ENCODE assay signal across 7 worm cellular contexts in the genomic region with DNA sequence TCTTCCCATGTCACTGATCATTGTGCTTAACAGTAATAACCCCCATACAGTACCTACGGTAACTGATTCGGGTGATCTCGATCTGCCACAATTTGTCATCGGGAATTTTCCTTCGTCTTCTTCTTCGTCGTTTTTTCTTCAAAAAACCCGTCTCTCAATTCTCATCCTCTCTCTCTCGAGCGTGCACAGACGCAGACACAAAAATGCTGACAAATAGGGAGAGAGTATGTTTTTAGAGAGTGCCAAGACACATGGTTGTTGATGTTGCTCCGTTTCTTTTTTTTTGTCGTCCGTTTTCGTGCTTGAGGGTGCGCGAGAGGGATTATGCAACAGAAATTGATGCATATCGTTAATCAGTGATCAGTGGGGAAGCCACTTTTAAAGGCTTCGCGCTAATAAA.
A peak's percentile ranks its signal among the peaks of the same experiment; 100 is the strongest.
TF ChIP-seq lines count a peak whose summit lies in the region.

No protein-coding gene starts in this region.

TF ChIP-seq in whole organism, L1 larva, 84 proteins besides CTCF, POLR2A, EP300 and RAD21 (continues in another document):
- TF ChIP-seq tbx-2 (tag; optimal IDR thresholded peaks at IDR 0.05; lab: Kevin White, UChicago) (peak; percentile 32), zag-1 (tag; optimal IDR thresholded peaks at IDR 0.05; lab: Kevin White, UChicago) (no peak), fkh-8 (tag; optimal IDR thresholded peaks at IDR 0.05; lab: Kevin White, UChicago) (peak; percentile 73), nhr-90 (tag; optimal IDR thresholded peaks at IDR 0.05; lab: Kevin White, UChicago; ENCODE audit: poor library complexity) (peak; percentile 29), lsy-2 (tag; optimal IDR thresholded peaks at IDR 0.05; lab: Kevin White, UChicago) (peak; percentile 63 to 89), jun-1 (tag; optimal IDR thresholded peaks at IDR 0.05; lab: Kevin White, UChicago) (peak; percentile 11), nhr-47 (tag; optimal IDR thresholded peaks at IDR 0.05; lab: Kevin White, UChicago) (peak; percentile 62), nhr-20 (tag; optimal IDR thresholded peaks at IDR 0.05; lab: Kevin White, UChicago) (peak; percentile 72), sox-4 (tag; optimal IDR thresholded peaks at IDR 0.05; lab: Kevin White, UChicago) (no peak), zip-4 (GFP tag; optimal IDR thresholded peaks at IDR 0.05; lab: Kevin White, UChicago) (no peak), Y116A8C.19 (tag; optimal IDR thresholded peaks at IDR 0.05; lab: Kevin White, UChicago; ENCODE audit: borderline replicate concordance) (no peak), snu-23 (GFP tag; optimal IDR thresholded peaks at IDR 0.05; lab: Kevin White, UChicago) (peak; percentile 80)

TF ChIP-seq in whole organism, L2 larva, 48 proteins besides CTCF, POLR2A, EP300 and RAD21 (continues in another document):
- TF ChIP-seq unc-55 (GFP tag; optimal IDR thresholded peaks at IDR 0.05; lab: Kevin White, UChicago) (peak; percentile 92), ZK546.5 (tag; optimal IDR thresholded peaks at IDR 0.05; lab: Kevin White, UChicago) (no peak), ceh-16 (tag; optimal IDR thresholded peaks at IDR 0.05; lab: Kevin White, UChicago) (no peak), mdl-1 (tag; optimal IDR thresholded peaks at IDR 0.05; lab: Kevin White, UChicago) (peak; percentile 73 to 76), sma-3 (GFP tag; optimal IDR thresholded peaks at IDR 0.05; lab: Kevin White, UChicago) (peak; percentile 46), sem-4 (tag; optimal IDR thresholded peaks at IDR 0.05; lab: Kevin White, UChicago) (peak; percentile 6), peb-1 (tag; optimal IDR thresholded peaks at IDR 0.05; lab: Kevin White, UChicago) (no peak), gmeb-1 (tag; optimal IDR thresholded peaks at IDR 0.05; lab: Kevin White, UChicago) (peak; percentile 22), nhr-10 (tag; optimal IDR thresholded peaks at IDR 0.05; lab: Kevin White, UChicago) (no peak), skn-1 (tag; optimal IDR thresholded peaks at IDR 0.05; lab: Kevin White, UChicago) (peak; percentile 100), lin-39 (tag; optimal IDR thresholded peaks at IDR 0.05; lab: Kevin White, UChicago) (no peak), lsy-2 (tag; optimal IDR thresholded peaks at IDR 0.05; lab: Kevin White, UChicago) (peak; percentile 36 to 78), crh-2 (tag; optimal IDR thresholded peaks at IDR 0.05; lab: Kevin White, UChicago) (peak; percentile 74)

TF ChIP-seq in whole organism, L3 larva, 47 proteins besides CTCF, POLR2A, EP300 and RAD21 (continues in another document):
- TF ChIP-seq nhr-237 (tag; optimal IDR thresholded peaks at IDR 0.05; lab: Kevin White, UChicago) (no peak), lin-15B (tag; optimal IDR thresholded peaks at IDR 0.05; lab: Kevin White, UChicago) (peak; percentile 48), egl-27 (tag; optimal IDR thresholded peaks at IDR 0.05; lab: Kevin White, UChicago) (no peak), ztf-4 (tag; optimal IDR thresholded peaks at IDR 0.05; lab: Kevin White, UChicago) (no peak), ztf-11 (tag; optimal IDR thresholded peaks at IDR 0.05; lab: Kevin White, UChicago) (no peak), pha-4 (tag; optimal IDR thresholded peaks at IDR 0.05; lab: Kevin White, UChicago) (peak; percentile 86), snpc-4 (tag; optimal IDR thresholded peaks at IDR 0.05; lab: Kevin White, UChicago) (peak; percentile 38), ceh-28 (tag; optimal IDR thresholded peaks at IDR 0.05; lab: Kevin White, UChicago) (no peak), daf-12 (tag; optimal IDR thresholded peaks at IDR 0.05; lab: Kevin White, UChicago) (no peak), nhr-76 (tag; optimal IDR thresholded peaks at IDR 0.05; lab: Kevin White, UChicago) (no peak), lsy-12 (tag; optimal IDR thresholded peaks at IDR 0.05; lab: Kevin White, UChicago) (peak; percentile 11), nhr-11 (tag; optimal IDR thresholded peaks at IDR 0.05; lab: Kevin White, UChicago) (no peak), ceh-16 (tag; optimal IDR thresholded peaks at IDR 0.05; lab: Kevin White, UChicago) (no peak)

TF ChIP-seq in whole organism, L4 larva, 104 proteins besides CTCF, POLR2A, EP300 and RAD21 (continues in another document):
- peak; percentile 37 for TF ChIP-seq aha-1 (tag; lab: Kevin White, UChicago)
- TF ChIP-seq dmd-6 (GFP tag; IDR thresholded peaks at IDR 0.05; lab: Robert Waterston, UW), result peak; percentile 53
- no peak for TF ChIP-seq ceh-28 (tag; optimal IDR thresholded peaks at IDR 0.05; lab: Kevin White, UChicago)
- peak; percentile 82 for TF ChIP-seq dve-1 (tag; optimal IDR thresholded peaks at IDR 0.05; lab: Kevin White, UChicago; ENCODE audit: insufficient read depth)
- no peak for TF ChIP-seq mdt-29 (GFP tag; IDR thresholded peaks at IDR 0.05; lab: Robert Waterston, UW)
- TF ChIP-seq mep-1 (tag; optimal IDR thresholded peaks at IDR 0.05; lab: Kevin White, UChicago), result peak; percentile 80
- peak; percentile 90 for TF ChIP-seq nhr-28 (tag; optimal IDR thresholded peaks at IDR 0.05; lab: Kevin White, UChicago)
- TF ChIP-seq duxl-1 (tag; optimal IDR thresholded peaks at IDR 0.05; lab: Kevin White, UChicago; ENCODE audit: poor library complexity), result peak; percentile 18
- TF ChIP-seq spr-3 (GFP tag; optimal IDR thresholded peaks at IDR 0.05; lab: Kevin White, UChicago), result no peak
- TF ChIP-seq unc-39 (tag; optimal IDR thresholded peaks at IDR 0.05; lab: Kevin White, UChicago), result no peak
- no peak for TF ChIP-seq nhr-237 (tag; optimal IDR thresholded peaks at IDR 0.05; lab: Kevin White, UChicago)
- TF ChIP-seq madf-9 (GFP tag; conservative IDR thresholded peaks at IDR 0.05; lab: Robert Waterston, UW), result no peak
- TF ChIP-seq zip-11 (GFP tag; IDR thresholded peaks at IDR 0.05; lab: Robert Waterston, UW), result no peak

TF ChIP-seq in whole organism, late embryonic, 69 proteins besides CTCF, POLR2A, EP300 and RAD21:
- TF ChIP-seq nfya-1 (tag; optimal IDR thresholded peaks at IDR 0.05; lab: Kevin White, UChicago) (peak; percentile 59), T23F11.4 (GFP tag; optimal IDR thresholded peaks at IDR 0.05; lab: Kevin White, UChicago) (no peak), zip-5 (tag; optimal IDR thresholded peaks at IDR 0.05; lab: Kevin White, UChicago) (no peak), dve-1 (tag; optimal IDR thresholded peaks at IDR 0.05; lab: Kevin White, UChicago) (peak; percentile 63), ceh-18 (tag; optimal IDR thresholded peaks at IDR 0.05; lab: Kevin White, UChicago) (peak; percentile 22), tbx-2 (tag; optimal IDR thresholded peaks at IDR 0.05; lab: Kevin White, UChicago) (peak; percentile 35), ceh-2 (tag; optimal IDR thresholded peaks at IDR 0.05; lab: Kevin White, UChicago) (no peak), unc-42 (tag; optimal IDR thresholded peaks at IDR 0.05; lab: Kevin White, UChicago) (peak; percentile 35)
TF ChIP-seq in whole organism, late embryonic: peak in this region for 5.

TF ChIP-seq in whole organism, mixed stage, embryonic, 35 proteins besides CTCF, POLR2A, EP300 and RAD21:
- no peak for TF ChIP-seq unc-39 (tag; optimal IDR thresholded peaks at IDR 0.05; lab: Kevin White, UChicago)
- peak; percentile 21 for TF ChIP-seq pha-4 (tag; optimal IDR thresholded peaks at IDR 0.05; lab: Kevin White, UChicago)
- TF ChIP-seq nhr-237 (tag; optimal IDR thresholded peaks at IDR 0.05; lab: Kevin White, UChicago), result peak; percentile 68
- TF ChIP-seq unc-62 (GFP tag; optimal IDR thresholded peaks at IDR 0.05; lab: Kevin White, UChicago), result peak; percentile 70
- no peak for TF ChIP-seq nhr-12 (tag; optimal IDR thresholded peaks at IDR 0.05; lab: Kevin White, UChicago)
TF ChIP-seq in whole organism, mixed stage, embryonic: peak in this region for 3.

TF ChIP-seq in whole organism, young adult, 124 proteins besides CTCF, POLR2A, EP300 and RAD21 (continues in another document):
- TF ChIP-seq nfyb-1 (GFP tag; IDR thresholded peaks at IDR 0.05; lab: Robert Waterston, UW) (no peak), lir-1 (GFP tag; conservative IDR thresholded peaks at IDR 0.05; lab: Robert Waterston, UW) (no peak), cebp-1 (GFP tag; IDR thresholded peaks at IDR 0.05; lab: Robert Waterston, UW) (no peak), cebp-1 (tag; optimal IDR thresholded peaks at IDR 0.05; lab: Kevin White, UChicago) (peak; percentile 36), Y53F4B.3 (GFP tag; IDR thresholded peaks at IDR 0.05; lab: Robert Waterston, UW) (no peak), zfh-2 (GFP tag; conservative IDR thresholded peaks at IDR 0.05; lab: Robert Waterston, UW) (0 out of 2 replicates have a peak, but pooled peaks have one; percentile 38), ama-1 (optimal IDR thresholded peaks at IDR 0.05; lab: Kevin White, UChicago) (no peak), ama-1 (GFP tag; optimal IDR thresholded peaks at IDR 0.05; lab: Kevin White, UChicago) (no peak), nhr-120 (GFP tag; IDR thresholded peaks at IDR 0.05; lab: Robert Waterston, UW) (no peak), attf-5 (GFP tag; optimal IDR thresholded peaks at IDR 0.05; lab: Kevin White, UChicago) (peak; percentile 40), hmg-1.2 (GFP tag; IDR thresholded peaks at IDR 0.05; lab: Robert Waterston, UW) (peak; percentile 53; the same call in 1 of the 2 replicates), somi-1 (GFP tag; optimal IDR thresholded peaks at IDR 0.05; lab: Kevin White, UChicago) (no peak), egl-44 (GFP tag; IDR thresholded peaks at IDR 0.05; lab: Robert Waterston, UW) (0 out of 2 replicates have a peak, but pooled peaks have one; percentile 43), B0019.2 (GFP tag; conservative IDR thresholded peaks at IDR 0.05; lab: Robert Waterston, UW) (no peak), lin-40 (tag; optimal IDR thresholded peaks at IDR 0.05; lab: Kevin White, UChicago) (peak; percentile 59), egrh-3 (GFP tag; IDR thresholded peaks at IDR 0.05; lab: Robert Waterston, UW) (no peak), nhr-80 (tag; optimal IDR thresholded peaks at IDR 0.05; lab: Kevin White, UChicago) (peak; percentile 65), dpl-1 (GFP tag; optimal IDR thresholded peaks at IDR 0.05; lab: Kevin White, UChicago) (no peak), tbp1 (GFP tag; optimal IDR thresholded peaks at IDR 0.05; lab: Kevin White, UChicago) (peak; percentile 5), dox-1 (GFP tag; IDR thresholded peaks at IDR 0.05; lab: Robert Waterston, UW) (0 out of 2 replicates have a peak, but pooled peaks have one; percentile 35), Y53G8AR.9 (GFP tag; conservative IDR thresholded peaks at IDR 0.05; lab: Robert Waterston, UW) (no peak), K12H6.12 (tag; optimal IDR thresholded peaks at IDR 0.05; lab: Kevin White, UChicago) (peak; percentile 76), ZK185.1 (tag; optimal IDR thresholded peaks at IDR 0.05; lab: Kevin White, UChicago; ENCODE audit: poor library complexity, severe bottlenecking) (no peak), snpc-3.4 (tag; optimal IDR thresholded peaks at IDR 0.05; lab: Kevin White, UChicago) (no peak), D2030.7 (GFP tag; IDR thresholded peaks at IDR 0.05; lab: Robert Waterston, UW) (no peak), him-1 (tag; optimal IDR thresholded peaks at IDR 0.05; lab: Kevin White, UChicago) (no peak), F37B4.10 (GFP tag; IDR thresholded peaks at IDR 0.05; lab: Robert Waterston, UW) (no peak), nfya-2 (GFP tag; IDR thresholded peaks at IDR 0.05; lab: Robert Waterston, UW) (0 out of 2 replicates have a peak, but pooled peaks have one; percentile 5)
